Worm (Caenorhabditis elegans) whole organism, late embryonic: ENCODE measurements around the gene cash-1.

Experiments used
- C08G9.2 ChIP-seq: sonication (generic microtip); optimal IDR thresholded peaks from 2 replicates; lab custom pipeline; 2016; ENCODE audit warnings: mild to moderate bottlenecking, missing genetic modification characterization, moderate library complexity, missing compliant biosample characterization
- C38D4.7 ChIP-seq: fragments of 200-800 bp; sonication (Bioruptor generic); optimal IDR thresholded peaks from 2 replicates; lab custom pipeline; 2018; ENCODE audit warnings: mild to moderate bottlenecking, missing genetic modification characterization, moderate library complexity, missing compliant biosample characterization
- K09A11.1 ChIP-seq: sonication (generic microtip); optimal IDR thresholded peaks from 2 replicates; lab custom pipeline; 2017; ENCODE audit warnings: antibody characterized with exemption, mild to moderate bottlenecking, missing genetic modification characterization, missing compliant biosample characterization; ENCODE audit not compliant: insufficient read depth
- T23F11.4 ChIP-seq: fragments of 200-800 bp; sonication (Bioruptor generic); optimal IDR thresholded peaks from 2 replicates; lab custom pipeline; 2018; ENCODE audit warnings: mild to moderate bottlenecking, missing genetic modification characterization, missing compliant biosample characterization
- Y22D7AL.16 ChIP-seq: sonication (generic microtip); optimal IDR thresholded peaks from 2 replicates; lab custom pipeline; 2016; ENCODE audit warnings: missing genetic modification characterization, missing compliant biosample characterization
- ceh-14 ChIP-seq: sonication (generic microtip); optimal IDR thresholded peaks from 2 replicates; lab custom pipeline; 2016; ENCODE audit warnings: missing genotype, missing genetic modification characterization, missing compliant biosample characterization
- ceh-18 ChIP-seq: sonication (generic microtip); optimal IDR thresholded peaks from 2 replicates; lab custom pipeline; 2016; ENCODE audit warnings: missing genetic modification characterization, missing compliant biosample characterization
- ceh-22 ChIP-seq: sonication (generic microtip); optimal IDR thresholded peaks from 2 replicates; lab custom pipeline; 2017; ENCODE audit warnings: missing biosample characterization, missing genetic modification characterization
- ceh-31 ChIP-seq: sonication (generic microtip); optimal IDR thresholded peaks from 2 replicates; lab custom pipeline; 2016; ENCODE audit warnings: missing genetic modification characterization, missing compliant biosample characterization
- ceh-34 ChIP-seq: sonication (generic microtip); optimal IDR thresholded peaks from 2 replicates; lab custom pipeline; 2016; ENCODE audit warnings: mild to moderate bottlenecking, missing genetic modification characterization, missing compliant biosample characterization
- ceh-45 ChIP-seq: fragments of 200-800 bp; sonication (Bioruptor generic); IDR thresholded peaks from 2 replicates; pipeline ENCODE4 v1.3.6; 2022; ENCODE audit warnings: missing genetic modification reagents, missing genetic modification characterization, missing compliant biosample characterization
- ceh-6 ChIP-seq: fragments of 200-800 bp; sonication (Bioruptor generic); optimal IDR thresholded peaks from 2 replicates; lab custom pipeline; 2018; ENCODE audit warnings: mild to moderate bottlenecking, missing genetic modification characterization, missing compliant biosample characterization
- ceh-9 ChIP-seq: sonication (generic microtip); optimal IDR thresholded peaks from 2 replicates; lab custom pipeline; 2016; ENCODE audit warnings: mild to moderate bottlenecking, missing genetic modification characterization, inconsistent platforms, missing compliant biosample characterization
- che-1 ChIP-seq: sonication (generic microtip); optimal IDR thresholded peaks from 2 replicates; lab custom pipeline; 2016; ENCODE audit warnings: mild to moderate bottlenecking, missing genetic modification characterization, missing compliant biosample characterization
- dve-1 ChIP-seq: sonication (generic microtip); optimal IDR thresholded peaks from 2 replicates; lab custom pipeline; 2017; ENCODE audit warnings: antibody characterized with exemption, mild to moderate bottlenecking, missing genetic modification characterization, missing compliant biosample characterization
- elt-2 ChIP-seq: sonication (generic microtip); optimal IDR thresholded peaks from 2 replicates; lab custom pipeline; 2016; ENCODE audit warnings: missing genetic modification reagents, missing genetic modification characterization, missing compliant biosample characterization
- eyg-1 ChIP-seq: sonication (generic microtip); optimal IDR thresholded peaks from 2 replicates; lab custom pipeline; 2016; ENCODE audit warnings: missing genotype, missing genetic modification characterization, missing compliant biosample characterization
- fax-1 ChIP-seq: sonication (generic microtip); optimal IDR thresholded peaks from 2 replicates; lab custom pipeline; 2016; ENCODE audit warnings: missing genotype, missing genetic modification characterization, missing compliant biosample characterization
- fkh-6 ChIP-seq: sonication (generic microtip); optimal IDR thresholded peaks from 2 replicates; lab custom pipeline; 2016; ENCODE audit warnings: missing genetic modification characterization, missing compliant biosample characterization
- gmeb-2 ChIP-seq: sonication (generic microtip); optimal IDR thresholded peaks from 2 replicates; lab custom pipeline; 2016; ENCODE audit warnings: missing genetic modification characterization, inconsistent platforms, missing compliant biosample characterization
- hlh-8 ChIP-seq: sonication (generic microtip); optimal IDR thresholded peaks from 2 replicates; lab custom pipeline; 2016; ENCODE audit warnings: missing genotype, missing genetic modification characterization, missing compliant biosample characterization
- lim-6 ChIP-seq: sonication (generic microtip); optimal IDR thresholded peaks from 2 replicates; lab custom pipeline; 2016; ENCODE audit warnings: missing genetic modification characterization, missing compliant biosample characterization
- lin-11 ChIP-seq: fragments of 200-800 bp; sonication (Bioruptor generic); optimal IDR thresholded peaks from 2 replicates; lab custom pipeline; 2018; ENCODE audit warnings: mild to moderate bottlenecking, missing genetic modification characterization, missing compliant biosample characterization
- mec-3 ChIP-seq: sonication (generic microtip); optimal IDR thresholded peaks from 2 replicates; lab custom pipeline; 2016; ENCODE audit warnings: borderline replicate concordance, missing genetic modification characterization, missing compliant biosample characterization
- nfya-1 ChIP-seq: sonication (generic microtip); optimal IDR thresholded peaks from 2 replicates; lab custom pipeline; 2017; ENCODE audit warnings: missing genetic modification characterization, mild to moderate bottlenecking, missing compliant biosample characterization, antibody characterized with exemption, moderate library complexity
- nhr-232 ChIP-seq: sonication (generic microtip); optimal IDR thresholded peaks from 2 replicates; lab custom pipeline; 2016; ENCODE audit warnings: missing genetic modification characterization, missing compliant biosample characterization
- npax-4 ChIP-seq: sonication (generic microtip); optimal IDR thresholded peaks from 2 replicates; lab custom pipeline; 2016; ENCODE audit warnings: missing genetic modification characterization, missing compliant biosample characterization
- odd-2 ChIP-seq: sonication (generic microtip); optimal IDR thresholded peaks from 2 replicates; lab custom pipeline; 2017; ENCODE audit warnings: antibody characterized with exemption, mild to moderate bottlenecking, missing genetic modification characterization, missing compliant biosample characterization
- pag-3 ChIP-seq: sonication (generic microtip); optimal IDR thresholded peaks from 2 replicates; lab custom pipeline; 2016; ENCODE audit warnings: missing compliant biosample characterization, missing genetic modification characterization, borderline replicate concordance
- pat-9 ChIP-seq: fragments of 200-800 bp; sonication (Bioruptor generic); optimal IDR thresholded peaks from 2 replicates; lab custom pipeline; 2018; ENCODE audit warnings: mild to moderate bottlenecking, missing genetic modification characterization, moderate library complexity, missing compliant biosample characterization
- pha-4 ChIP-seq: fragments of 150-350 bp; optimal IDR thresholded peaks from 2 replicates; lab custom pipeline; 2018; ENCODE audit warnings: missing biosample characterization, missing genetic modification reagents, missing genetic modification characterization
- pros-1 ChIP-seq: fragments of 150-350 bp; optimal IDR thresholded peaks from 2 replicates; lab custom pipeline; 2014; ENCODE audit warnings: missing biosample characterization, missing genetic modification reagents, missing genetic modification characterization
- rnt-1 ChIP-seq: sonication (generic microtip); optimal IDR thresholded peaks from 2 replicates; lab custom pipeline; 2016; ENCODE audit warnings: missing genetic modification characterization, missing compliant biosample characterization
- sox-4 ChIP-seq: sonication (generic microtip); optimal IDR thresholded peaks from 2 replicates; lab custom pipeline; 2017; ENCODE audit warnings: mild to moderate bottlenecking, missing genetic modification characterization, inconsistent platforms, missing compliant biosample characterization
- tbx-7 ChIP-seq: sonication (generic microtip); optimal IDR thresholded peaks from 2 replicates; lab custom pipeline; 2016; ENCODE audit warnings: missing genotype, missing genetic modification characterization, missing compliant biosample characterization
- unc-55 ChIP-seq: sonication (generic microtip); optimal IDR thresholded peaks from 2 replicates; lab custom pipeline; 2017; ENCODE audit warnings: missing biosample characterization, missing genetic modification reagents, missing genetic modification characterization
- zip-5 ChIP-seq: sonication (generic microtip); optimal IDR thresholded peaks from 2 replicates; lab custom pipeline; 2016; ENCODE audit warnings: missing genetic modification characterization, missing compliant biosample characterization
- ztf-16 ChIP-seq: sonication (generic microtip); optimal IDR thresholded peaks from 2 replicates; lab custom pipeline; 2017; ENCODE audit warnings: missing genetic modification characterization, missing compliant biosample characterization

cash-1 gene

DNA sequence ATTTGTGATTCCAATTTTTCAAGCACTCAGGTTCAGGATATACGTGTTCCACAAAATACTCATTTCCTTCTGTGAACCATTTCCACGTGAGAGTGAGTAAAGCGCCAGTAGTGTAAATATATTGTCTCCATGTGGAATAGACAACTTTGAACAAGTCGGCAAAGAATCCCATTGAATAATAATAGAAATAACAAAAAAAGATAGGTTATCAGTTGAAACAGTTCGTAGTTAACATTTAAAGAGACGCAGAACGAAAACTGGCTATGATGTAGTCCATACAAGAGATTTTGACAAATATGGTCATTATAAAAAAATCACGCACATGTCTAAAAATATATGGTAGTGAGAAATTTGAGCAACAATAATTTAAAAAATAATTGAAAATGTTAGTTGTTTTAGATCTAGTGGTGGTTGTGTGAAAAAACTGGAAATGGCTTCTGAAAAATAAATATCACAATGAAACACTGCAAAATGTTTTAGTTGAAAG lies 4.6 kb upstream of the cash-1 start, which contains the start of gene ceeh-2:
TSS of gene ceeh-2 (minus strand) at position 437 of the 487 bp plus-strand sequence.
- TF ChIP-seq nhr-232 (tag; lab: Kevin White, UChicago): no peak
- no peak for TF ChIP-seq fax-1 (tag; lab: Kevin White, UChicago)
- TF ChIP-seq odd-2: no peak
- TF ChIP-seq lin-11: no peak
- no peak for TF ChIP-seq sox-4 (tag; lab: Kevin White, UChicago)
- TF ChIP-seq K09A11.1 (tag; lab: Kevin White, UChicago): no peak
- no peak for TF ChIP-seq eyg-1 (tag; lab: Kevin White, UChicago)
- TF ChIP-seq C38D4.7 (GFP tag; lab: Kevin White, UChicago): no peak
- no peak for TF ChIP-seq fkh-6
- no peak for TF ChIP-seq ceh-9 (tag; lab: Kevin White, UChicago)
- TF ChIP-seq dve-1: no peak
- TF ChIP-seq ceh-22 (tag; lab: Kevin White, UChicago): no peak
- TF ChIP-seq rnt-1 (tag; lab: Kevin White, UChicago): no peak
- TF ChIP-seq ceh-6: no peak

DNA sequence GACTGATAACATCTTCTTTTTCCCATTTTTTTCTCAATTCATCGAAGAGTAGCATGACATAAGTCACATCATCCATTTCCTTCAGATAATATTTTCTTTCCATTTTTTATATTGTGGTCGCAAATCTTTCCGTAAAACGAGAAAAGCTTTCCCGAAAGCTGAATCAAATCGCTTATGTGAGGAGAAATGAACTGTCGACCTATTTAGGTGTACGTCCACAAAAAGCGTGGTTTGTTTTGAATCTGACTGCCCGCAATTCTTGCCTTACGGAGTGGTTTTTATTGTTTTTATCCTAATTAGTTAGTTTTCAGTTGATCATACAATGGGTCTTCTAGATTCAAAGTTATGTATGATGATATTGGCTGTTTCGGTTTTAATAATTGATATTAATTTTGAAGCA lies 3.8 kb upstream of the cash-1 start, which contains the start of gene ttll-15:
TSS of gene ttll-15 (plus strand) at position 301 of the 400 bp plus-strand sequence.
- TF ChIP-seq pat-9 (tag; lab: Kevin White, UChicago) (no peak), che-1 (tag; lab: Kevin White, UChicago) (no peak), ceh-31 (tag; lab: Kevin White, UChicago) (no peak), ceh-22 (tag; lab: Kevin White, UChicago) (no peak)

DNA sequence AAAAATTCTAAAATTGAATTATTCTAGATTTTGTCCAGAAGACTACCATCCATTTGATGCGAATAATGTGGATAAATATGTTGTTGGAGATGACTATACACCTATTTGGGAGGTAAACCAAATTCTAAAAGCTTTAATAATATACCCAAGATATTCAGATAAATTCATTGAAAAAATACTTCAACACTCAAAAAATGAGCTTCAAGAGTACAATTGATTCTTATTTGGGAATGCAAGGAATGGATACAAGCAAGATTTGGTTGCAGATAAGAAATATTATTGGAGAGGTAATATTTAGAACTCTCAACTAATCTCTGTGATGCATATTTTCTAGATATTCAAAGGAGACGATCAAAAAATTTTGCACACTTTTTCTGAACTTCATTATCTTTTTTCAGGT lies 1.9 kb upstream of the cash-1 start:
- no peak for TF ChIP-seq ztf-16 (tag; lab: Kevin White, UChicago)
- no peak for TF ChIP-seq pros-1 (tag; lab: Kevin White, UChicago)
- TF ChIP-seq tbx-7 (tag; lab: Kevin White, UChicago): no peak
- TF ChIP-seq zip-5 (tag; lab: Kevin White, UChicago): no peak
- TF ChIP-seq gmeb-2 (tag; lab: Kevin White, UChicago): no peak
- no peak for TF ChIP-seq pat-9 (tag; lab: Kevin White, UChicago)
- TF ChIP-seq ceh-34 (tag; lab: Kevin White, UChicago): no peak
- TF ChIP-seq T23F11.4 (GFP tag; lab: Kevin White, UChicago): no peak
- no peak for TF ChIP-seq mec-3
- no peak for TF ChIP-seq elt-2 (tag; lab: Kevin White, UChicago)
- TF ChIP-seq C38D4.7 (GFP tag; lab: Kevin White, UChicago): no peak
- no peak for TF ChIP-seq lim-6 (tag; lab: Kevin White, UChicago)
- no peak for TF ChIP-seq npax-4 (tag; lab: Kevin White, UChicago)
- TF ChIP-seq Y22D7AL.16 (tag; lab: Kevin White, UChicago): no peak
- no peak for TF ChIP-seq pha-4 (tag; lab: Kevin White, UChicago)
- no peak for TF ChIP-seq nhr-232 (tag; lab: Kevin White, UChicago)
- no peak for TF ChIP-seq nfya-1
- no peak for TF ChIP-seq pag-3 (tag; lab: Kevin White, UChicago)
- no peak for TF ChIP-seq ceh-14 (tag; lab: Kevin White, UChicago)

DNA sequence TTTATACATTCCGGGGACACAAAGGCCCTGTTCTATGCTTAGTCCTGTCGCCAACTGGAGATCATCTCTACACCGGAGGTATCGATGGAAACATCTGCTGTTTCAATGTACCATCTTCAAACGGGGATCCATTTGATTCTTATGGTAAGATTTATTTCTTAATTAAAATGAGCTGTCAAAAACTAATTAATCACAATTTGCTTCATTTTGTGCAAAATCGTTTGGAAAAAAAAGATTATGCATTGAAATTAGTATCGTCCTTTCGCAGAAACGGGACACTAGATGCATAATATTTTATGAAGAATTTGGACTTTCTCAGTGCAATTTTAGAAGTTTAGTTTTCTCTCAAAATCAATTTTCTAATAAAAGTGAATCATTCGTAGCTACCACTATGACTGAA lies 1.8 kb downstream of the cash-1 start:
- TF ChIP-seq lim-6 (tag; lab: Kevin White, UChicago) (no peak), C38D4.7 (GFP tag; lab: Kevin White, UChicago) (no peak), ztf-16 (tag; lab: Kevin White, UChicago) (no peak), elt-2 (tag; lab: Kevin White, UChicago) (no peak), zip-5 (tag; lab: Kevin White, UChicago) (no peak), lin-11 (no peak), sox-4 (tag; lab: Kevin White, UChicago) (no peak), ceh-14 (tag; lab: Kevin White, UChicago) (no peak), T23F11.4 (GFP tag; lab: Kevin White, UChicago) (no peak), nhr-232 (tag; lab: Kevin White, UChicago) (no peak), C08G9.2 (tag; lab: Kevin White, UChicago) (no peak), ceh-18 (tag; lab: Kevin White, UChicago) (no peak), ceh-45 (GFP tag; lab: Robert Waterston, UW) (no peak), unc-55 (GFP tag; lab: Kevin White, UChicago) (no peak), eyg-1 (tag; lab: Kevin White, UChicago) (no peak), pag-3 (tag; lab: Kevin White, UChicago) (no peak), hlh-8 (tag; lab: Kevin White, UChicago) (no peak)
